Worm (Caenorhabditis elegans): ENCODE results near the gene F17E9.4.

- TF ChIP-seq ama-1 (optimal IDR thresholded peaks at IDR 0.05), result no peak
- TF ChIP-seq pes-1 (GFP tag; IDR thresholded peaks at IDR 0.05), result no peak
- no peak for TF ChIP-seq hmbx-1 (tag; optimal IDR thresholded peaks at IDR 0.05)
- no peak for TF ChIP-seq tbx-37 (GFP tag; conservative IDR thresholded peaks at IDR 0.05)
- TF ChIP-seq sea-1 (GFP tag; conservative IDR thresholded peaks at IDR 0.05), result no peak
- no peak for TF ChIP-seq flt-1 (GFP tag; IDR thresholded peaks at IDR 0.05)
- no peak for TF ChIP-seq ets-7 (tag; optimal IDR thresholded peaks at IDR 0.05)
- TF ChIP-seq ceh-13 (GFP tag; optimal IDR thresholded peaks at IDR 0.05), result no peak
- TF ChIP-seq scrt-1 (GFP tag; IDR thresholded peaks at IDR 0.05), result no peak
- TF ChIP-seq hmg-4 (GFP tag; optimal IDR thresholded peaks at IDR 0.05), result no peak
- TF ChIP-seq aly-1 (tag; optimal IDR thresholded peaks at IDR 0.05), result no peak
- TF ChIP-seq B0310.2 (tag; optimal IDR thresholded peaks at IDR 0.05), result no peak
- no peak for TF ChIP-seq hnd-1 (tag; optimal IDR thresholded peaks at IDR 0.05)
- TF ChIP-seq tra-4 (tag; optimal IDR thresholded peaks at IDR 0.05), result no peak
Observed at ce11 chrIV:8339636-8340035, 8.5 kb upstream of the F17E9.4 start, which contains the start of gene lgc-6.
